Fruit fly (Drosophila melanogaster): ENCODE data around the gene CG4686.

The CG4686 gene

dm6 chr3R:19905932-19906439, 41.7 kb downstream of the CG4686 start (continued):
- peak; percentile 31 for TF ChIP-seq gcm (GFP tag; optimal IDR thresholded peaks at IDR 0.05)
- peak; percentile 76; the same call in 2 of the 3 replicates for TF ChIP-seq B-H1 (GFP tag; IDR thresholded peaks at IDR 0.05)
- peak; percentile 44 for TF ChIP-seq oc (tag; optimal IDR thresholded peaks at IDR 0.05)
- TF ChIP-seq CG6254 (GFP tag; optimal IDR thresholded peaks at IDR 0.05), result peak; percentile 74
- no peak for TF ChIP-seq crol (GFP tag; IDR thresholded peaks at IDR 0.05)
- TF ChIP-seq schlank (tag; optimal IDR thresholded peaks at IDR 0.05), result peak; percentile 62
- peak; percentile 48 for TF ChIP-seq da (GFP tag; optimal IDR thresholded peaks at IDR 0.05)
- TF ChIP-seq chinmo (GFP tag; IDR thresholded peaks at IDR 0.05; ENCODE audit: partially characterized antibody), result peak; percentile 84; the same call in 2 of the 4 replicates
- peak; percentile 41 for TF ChIP-seq CG3065 (GFP tag; optimal IDR thresholded peaks at IDR 0.05)
- TF ChIP-seq Sry-β (GFP tag; optimal IDR thresholded peaks at IDR 0.05), result no peak
- TF ChIP-seq BEAF-32 (GFP tag; optimal IDR thresholded peaks at IDR 0.05), result peak; percentile 20
- peak; percentile 43; the same call in 1 of the 2 replicates for TF ChIP-seq CG1024 (GFP tag; IDR thresholded peaks at IDR 0.05)
- peak; percentile 38 for TF ChIP-seq MTF-1 (GFP tag; optimal IDR thresholded peaks at IDR 0.05; ENCODE audit: borderline replicate concordance)
- TF ChIP-seq CG13894 (tag; optimal IDR thresholded peaks at IDR 0.05), result peak; percentile 33
- TF ChIP-seq CG17912 (GFP tag; optimal IDR thresholded peaks at IDR 0.05), result no peak
- TF ChIP-seq CG32532 (GFP tag; IDR thresholded peaks at IDR 0.05), result peak; percentile 91
- peak; percentile 83 for TF ChIP-seq seq (GFP tag; IDR thresholded peaks at IDR 0.05)
- peak; percentile 31 for TF ChIP-seq CG15601 (tag; optimal IDR thresholded peaks at IDR 0.05)
- TF ChIP-seq HLHmδ (GFP tag; optimal IDR thresholded peaks at IDR 0.05), result peak; percentile 55
- peak; percentile 77 for TF ChIP-seq CG14667 (GFP tag; IDR thresholded peaks at IDR 0.05)
- no peak for TF ChIP-seq sc (optimal IDR thresholded peaks at IDR 0.05)
- TF ChIP-seq sc (GFP tag; optimal IDR thresholded peaks at IDR 0.05), result peak; percentile 48
- TF ChIP-seq Lpt (GFP tag; optimal IDR thresholded peaks at IDR 0.05), result no peak
- no peak for TF ChIP-seq Ets97D (GFP tag; optimal IDR thresholded peaks at IDR 0.05)
- peak; percentile 70 for TF ChIP-seq gsb (GFP tag; IDR thresholded peaks at IDR 0.05)
- peak; percentile 68 for TF ChIP-seq mirr (GFP tag; optimal IDR thresholded peaks at IDR 0.05)
- peak; percentile 61 for TF ChIP-seq tin (GFP tag; optimal IDR thresholded peaks at IDR 0.05)
- TF ChIP-seq gt (GFP tag; IDR thresholded peaks at IDR 0.05), result no peak
- TF ChIP-seq dan (GFP tag; IDR thresholded peaks at IDR 0.05), result no peak
- TF ChIP-seq CG3726 (GFP tag; IDR thresholded peaks at IDR 0.05), result peak; percentile 78; the same call in 1 of the 3 replicates
- TF ChIP-seq CG13123 (GFP tag; optimal IDR thresholded peaks at IDR 0.05), result peak; percentile 70
- peak; percentile 59 for TF ChIP-seq Mes4 (GFP tag; optimal IDR thresholded peaks at IDR 0.05)
- no peak for TF ChIP-seq CG7745 (tag; optimal IDR thresholded peaks at IDR 0.05)
- TF ChIP-seq E2f1 (GFP tag; IDR thresholded peaks at IDR 0.05), result peak; percentile 78
- TF ChIP-seq CG18476 (GFP tag; optimal IDR thresholded peaks at IDR 0.05), result peak; percentile 56
- peak; percentile 89 for TF ChIP-seq bab2 (GFP tag; optimal IDR thresholded peaks at IDR 0.05)
- TF ChIP-seq Ravus (GFP tag; IDR thresholded peaks at IDR 0.05), result no peak; the same call in 1 of the 2 replicates
- peak; percentile 83 for TF ChIP-seq Taf1 (GFP tag; IDR thresholded peaks at IDR 0.05)
- TF ChIP-seq pfk (GFP tag; optimal IDR thresholded peaks at IDR 0.05), result no peak
- peak; percentile 4 for TF ChIP-seq CG8359 (GFP tag; optimal IDR thresholded peaks at IDR 0.05; ENCODE audit: borderline replicate concordance)
- peak; percentile 75; the same call in 1 of the 2 replicates for TF ChIP-seq CG16779 (GFP tag; IDR thresholded peaks at IDR 0.05)
- TF ChIP-seq Gsc (GFP tag; IDR thresholded peaks at IDR 0.05), result peak; percentile 72
- peak; percentile 75 for TF ChIP-seq dmrt99B (tag; optimal IDR thresholded peaks at IDR 0.05)
- TF ChIP-seq z (GFP tag; IDR thresholded peaks at IDR 0.05), result no peak
- peak; percentile 69; the same call in 1 of the 3 replicates for TF ChIP-seq gce (GFP tag; IDR thresholded peaks at IDR 0.05)
- peak; percentile 4 for TF ChIP-seq emc (GFP tag; optimal IDR thresholded peaks at IDR 0.05)
- TF ChIP-seq NFAT (GFP tag; IDR thresholded peaks at IDR 0.05), result peak; percentile 74
- peak; percentile 85 for TF ChIP-seq CG13624 (GFP tag; optimal IDR thresholded peaks at IDR 0.05)
- TF ChIP-seq CG10321 (GFP tag; IDR thresholded peaks at IDR 0.05), result 0 out of 2 replicates have a peak, but pooled peaks have one; percentile 26
- TF ChIP-seq Nf-YC (tag; optimal IDR thresholded peaks at IDR 0.05), result peak; percentile 64
- peak; percentile 81 for TF ChIP-seq Sox102F (GFP tag; optimal IDR thresholded peaks at IDR 0.05)

Measured in whole organism, embryonic.